Worm (Caenorhabditis elegans) whole organism, L1 larva: ENCODE measurements around the gene Y71H2AM.25.

Experiments used
- C04F5.9 ChIP-seq: sonication (generic microtip); optimal IDR thresholded peaks from 2 replicates; lab custom pipeline; 2016; ENCODE audit warnings: missing genetic modification characterization, missing compliant biosample characterization
- C16A3.4 ChIP-seq: fragments of 150-350 bp; optimal IDR thresholded peaks from 2 replicates; lab custom pipeline; 2014; ENCODE audit warnings: missing biosample characterization, missing genetic modification characterization
- C34B4.2 ChIP-seq: sonication (generic microtip); optimal IDR thresholded peaks from 2 replicates; lab custom pipeline; 2017; ENCODE audit warnings: mild to moderate bottlenecking, missing genetic modification characterization, missing compliant biosample characterization
- F16B12.6 ChIP-seq: fragments of 150-350 bp; optimal IDR thresholded peaks from 2 replicates; lab custom pipeline; 2014; ENCODE audit warnings: missing biosample characterization, missing genetic modification characterization
- aha-1 ChIP-seq: fragments of 150-350 bp; optimal IDR thresholded peaks from 2 replicates; lab custom pipeline; 2014; ENCODE audit warnings: missing biosample characterization, missing genetic modification characterization
- aly-2 ChIP-seq: fragments of 150-350 bp; optimal IDR thresholded peaks from 2 replicates; lab custom pipeline; 2014; ENCODE audit warnings: missing biosample characterization, missing genetic modification characterization
- blmp-1 ChIP-seq: fragments of 150-350 bp; optimal IDR thresholded peaks from 2 replicates; lab custom pipeline; 2014; ENCODE audit warnings: missing biosample characterization, missing genetic modification characterization
- ceh-8 ChIP-seq: fragments of 200-800 bp; sonication (Bioruptor generic); optimal IDR thresholded peaks from 2 replicates; lab custom pipeline; 2018; ENCODE audit warnings: mild to moderate bottlenecking, missing genetic modification characterization, moderate library complexity, missing compliant biosample characterization
- ceh-82 ChIP-seq, 3 experiments: fragments of 150-350 bp in 1 of 3; sonication (generic microtip) in 2 of 3; optimal IDR thresholded peaks; 2 replicates each; lab custom pipeline; 2014 to 2017; ENCODE audit warnings: missing biosample characterization in 3 of 3, missing genetic modification characterization in 3 of 3
- dpl-1 ChIP-seq, 3 experiments: fragments of 150-350 bp in 2 of 3; sonication (generic microtip) in 1 of 3; optimal IDR thresholded peaks; 2 replicates each; lab custom pipeline; 2014 to 2017; ENCODE audit warnings: missing biosample characterization in 3 of 3, missing genetic modification characterization in 3 of 3, missing genetic modification reagents in 3 of 3
- dsc-1 ChIP-seq: sonication (generic microtip); optimal IDR thresholded peaks from 2 replicates; lab custom pipeline; 2016; ENCODE audit warnings: mild to moderate bottlenecking, missing genetic modification characterization, missing compliant biosample characterization
- efl-1 ChIP-seq, 4 experiments: fragments of 150-350 bp; optimal IDR thresholded peaks in 3 of 4; peaks in 1 of 4; 1 replicate in 1 of 4; 2 replicates in 3 of 4; lab custom pipeline; 2014; ENCODE audit warnings: missing biosample characterization in 2 of 4, missing genetic modification characterization in 2 of 4, missing genetic modification reagents in 2 of 4
- egl-13 ChIP-seq: sonication (generic microtip); optimal IDR thresholded peaks from 2 replicates; lab custom pipeline; 2016; ENCODE audit warnings: missing genotype, missing genetic modification reagents, missing genetic modification characterization, missing compliant biosample characterization
- egl-27 ChIP-seq, 2 experiments: fragments of 150-350 bp in 1 of 2; sonication (generic microtip); optimal IDR thresholded peaks; 3 replicates each; lab custom pipeline; 2017 to 2018; ENCODE audit warnings: missing biosample characterization in 2 of 2, missing genetic modification characterization in 2 of 2, missing genetic modification reagents in 2 of 2
- elt-2 ChIP-seq: sonication (generic microtip); optimal IDR thresholded peaks from 2 replicates; lab custom pipeline; 2016; ENCODE audit warnings: missing genetic modification characterization, mild to moderate bottlenecking, inconsistent platforms, missing compliant biosample characterization, missing genetic modification reagents
- elt-3 ChIP-seq, 6 experiments: fragments of 150-350 bp in 1 of 6; sonication (generic microtip); optimal IDR thresholded peaks; 2 replicates each; lab custom pipeline; 2017 to 2018; ENCODE audit warnings: missing biosample characterization in 6 of 6, missing genetic modification characterization in 6 of 6, inconsistent platforms in 1 of 6
- fkh-10 ChIP-seq: sonication (generic microtip); optimal IDR thresholded peaks from 2 replicates; lab custom pipeline; 2017; ENCODE audit warnings: missing biosample characterization, missing genetic modification reagents, missing genetic modification characterization
- fkh-8 ChIP-seq: sonication (generic microtip); optimal IDR thresholded peaks from 2 replicates; lab custom pipeline; 2016; ENCODE audit warnings: mild to moderate bottlenecking, missing genetic modification characterization, missing compliant biosample characterization
- fos-1 ChIP-seq: fragments of 150-350 bp; optimal IDR thresholded peaks from 2 replicates; lab custom pipeline; 2014; ENCODE audit warnings: missing biosample characterization, missing genetic modification characterization
- grh-1 ChIP-seq: fragments of 200-800 bp; sonication (Bioruptor generic); IDR thresholded peaks from 2 replicates; pipeline ENCODE4 v1.3.6; 2022; ENCODE audit warnings: missing genetic modification reagents, missing genetic modification characterization, missing compliant biosample characterization
- hlh-17 ChIP-seq: fragments of 200-800 bp; sonication (Bioruptor generic); optimal IDR thresholded peaks from 2 replicates; lab custom pipeline; 2018; ENCODE audit warnings: missing genetic modification characterization, mild to moderate bottlenecking, missing compliant biosample characterization, moderate library complexity, borderline replicate concordance
- lin-13 ChIP-seq: fragments of 150-350 bp; optimal IDR thresholded peaks from 2 replicates; lab custom pipeline; 2014; ENCODE audit warnings: missing biosample characterization, missing genetic modification reagents, missing genetic modification characterization
- lin-15B ChIP-seq: fragments of 150-350 bp; sonication (generic microtip); optimal IDR thresholded peaks from 3 replicates; lab custom pipeline; 2014; ENCODE audit warnings: missing biosample characterization, missing genetic modification characterization
- lin-35 ChIP-seq, 2 experiments: fragments of 150-350 bp; optimal IDR thresholded peaks; 2 replicates each; lab custom pipeline; 2014; ENCODE audit warnings: missing biosample characterization in 2 of 2, missing genetic modification characterization in 2 of 2, missing genetic modification reagents in 2 of 2
- lin-39 ChIP-seq: fragments of 150-350 bp; optimal IDR thresholded peaks from 2 replicates; lab custom pipeline; 2014; ENCODE audit warnings: missing biosample characterization, missing genetic modification reagents, missing genetic modification characterization
- lir-3 ChIP-seq: sonication (generic microtip); optimal IDR thresholded peaks from 2 replicates; lab custom pipeline; 2016; ENCODE audit warnings: mild to moderate bottlenecking, missing genetic modification characterization, moderate library complexity, missing compliant biosample characterization; ENCODE audit not compliant: poor library complexity
- lsy-2 ChIP-seq, 2 experiments: fragments of 150-350 bp; optimal IDR thresholded peaks; 2 replicates each; lab custom pipeline; 2014; ENCODE audit warnings: missing biosample characterization in 2 of 2, missing genetic modification characterization in 2 of 2
- mep-1 ChIP-seq: fragments of 150-350 bp; optimal IDR thresholded peaks from 2 replicates; lab custom pipeline; 2014; ENCODE audit warnings: missing biosample characterization, missing genetic modification characterization
- nhr-12 ChIP-seq: sonication (generic microtip); optimal IDR thresholded peaks from 2 replicates; lab custom pipeline; 2017; ENCODE audit warnings: missing biosample characterization, missing genetic modification characterization
- nhr-237 ChIP-seq: fragments of 150-350 bp; optimal IDR thresholded peaks from 2 replicates; lab custom pipeline; 2014; ENCODE audit warnings: missing biosample characterization, missing genetic modification characterization
- nhr-28 ChIP-seq: fragments of 150-350 bp; optimal IDR thresholded peaks from 2 replicates; lab custom pipeline; 2014; ENCODE audit warnings: missing biosample characterization, missing genetic modification characterization
- nhr-47 ChIP-seq: sonication (generic microtip); optimal IDR thresholded peaks from 2 replicates; lab custom pipeline; 2016; ENCODE audit warnings: mild to moderate bottlenecking, missing genetic modification characterization, moderate library complexity, missing compliant biosample characterization
- nhr-71 ChIP-seq: sonication (generic microtip); optimal IDR thresholded peaks from 2 replicates; lab custom pipeline; 2016; ENCODE audit warnings: mild to moderate bottlenecking, missing genetic modification characterization, moderate library complexity, missing compliant biosample characterization
- nhr-76 ChIP-seq: sonication (generic microtip); optimal IDR thresholded peaks from 2 replicates; lab custom pipeline; 2017; ENCODE audit warnings: missing biosample characterization, missing genetic modification characterization
- nhr-90 ChIP-seq: sonication (generic microtip); optimal IDR thresholded peaks from 2 replicates; lab custom pipeline; 2016; ENCODE audit warnings: mild to moderate bottlenecking, missing genetic modification characterization, missing compliant biosample characterization; ENCODE audit not compliant: poor library complexity
- pqm-1 ChIP-seq: sonication (generic microtip); optimal IDR thresholded peaks from 3 replicates; lab custom pipeline; 2017; ENCODE audit warnings: missing biosample characterization, missing genetic modification characterization
- snpc-4 ChIP-seq: fragments of 150-350 bp; optimal IDR thresholded peaks from 2 replicates; lab custom pipeline; 2014; ENCODE audit warnings: missing biosample characterization, missing genetic modification characterization
- swsn-7 ChIP-seq: sonication (generic microtip); optimal IDR thresholded peaks from 2 replicates; lab custom pipeline; 2016; ENCODE audit warnings: missing genetic modification characterization, missing compliant biosample characterization
- tbx-2 ChIP-seq: sonication (generic microtip); optimal IDR thresholded peaks from 2 replicates; lab custom pipeline; 2016; ENCODE audit warnings: missing genetic modification characterization, missing compliant biosample characterization
- tlp-1 ChIP-seq: fragments of 150-350 bp; optimal IDR thresholded peaks from 2 replicates; lab custom pipeline; 2014; ENCODE audit warnings: missing biosample characterization, missing genetic modification characterization
- unc-130 ChIP-seq: fragments of 150-350 bp; optimal IDR thresholded peaks from 2 replicates; lab custom pipeline; 2017; ENCODE audit warnings: missing biosample characterization, missing genetic modification characterization, inconsistent platforms
- unc-62 ChIP-seq: fragments of 150-350 bp; optimal IDR thresholded peaks from 2 replicates; lab custom pipeline; 2014; ENCODE audit warnings: missing biosample characterization, missing genetic modification reagents, missing genetic modification characterization
- vab-15 ChIP-seq: sonication (generic microtip); optimal IDR thresholded peaks from 2 replicates; lab custom pipeline; 2017; ENCODE audit warnings: missing genotype, mild to moderate bottlenecking, missing genetic modification characterization, missing compliant biosample characterization
- zag-1 ChIP-seq: fragments of 150-350 bp; optimal IDR thresholded peaks from 2 replicates; lab custom pipeline; 2014; ENCODE audit warnings: missing biosample characterization, missing genetic modification characterization

Gene Y71H2AM.25

DNA sequence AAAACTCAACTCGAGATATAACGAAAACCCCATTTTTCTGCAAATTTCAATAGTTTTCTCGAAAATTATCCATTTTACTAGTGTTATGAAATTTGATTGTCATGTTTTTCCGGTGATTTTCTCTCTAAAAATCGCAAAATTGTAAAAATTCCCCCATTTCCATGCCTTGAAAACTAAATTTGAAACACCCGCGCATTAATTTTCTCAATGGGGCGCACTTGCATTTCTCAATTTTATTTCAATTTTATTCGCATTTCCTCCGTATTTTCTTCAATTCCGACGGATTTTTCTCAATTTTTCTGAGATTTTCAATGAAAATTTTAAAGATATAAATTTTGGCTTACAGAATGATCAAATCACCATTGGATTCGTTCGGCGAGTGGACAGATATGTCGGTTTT lies 2.8 kb downstream of the Y71H2AM.25 start, which contains the start of gene Y71H2AM.3 (continued):
- TF ChIP-seq ceh-82 (tag; optimal IDR thresholded peaks at IDR 0.05; lab: Kevin White, UChicago), result peak in 2 of 3 experiments; percentile 25 to 67
- peak; percentile 62 for TF ChIP-seq dsc-1 (tag; lab: Kevin White, UChicago)
- TF ChIP-seq nhr-90 (tag; lab: Kevin White, UChicago), result peak; percentile 30
- TF ChIP-seq efl-1 (optimal IDR thresholded peaks at IDR 0.05; lab: Kevin White, UChicago), result peak; percentile 95 to 96
- TF ChIP-seq efl-1 (GFP tag; optimal IDR thresholded peaks at IDR 0.05 in 1 of 2; lab: Kevin White, UChicago), result peak; percentile 95 to 99
- peak in 1 of 6 experiments; percentile 37 for TF ChIP-seq elt-3 (tag; optimal IDR thresholded peaks at IDR 0.05; lab: Kevin White, UChicago)
- TF ChIP-seq tbx-2 (tag; lab: Kevin White, UChicago), result peak; percentile 35
- TF ChIP-seq vab-15 (tag; lab: Kevin White, UChicago), result peak; percentile 32
- no peak for TF ChIP-seq egl-13 (tag; lab: Kevin White, UChicago)
- TF ChIP-seq C16A3.4 (tag; lab: Kevin White, UChicago), result peak; percentile 6
- TF ChIP-seq elt-2 (tag; lab: Kevin White, UChicago), result no peak
- peak; percentile 66 for TF ChIP-seq nhr-71 (tag; lab: Kevin White, UChicago)
- TF ChIP-seq lin-13 (GFP tag; lab: Kevin White, UChicago), result peak; percentile 23
- no peak for TF ChIP-seq zag-1
- TF ChIP-seq lsy-2 (tag; optimal IDR thresholded peaks at IDR 0.05; lab: Kevin White, UChicago), result peak; percentile 67 to 75
- TF ChIP-seq dpl-1 (GFP tag; optimal IDR thresholded peaks at IDR 0.05; lab: Kevin White, UChicago), result peak; percentile 92 to 94 (median 93)
- TF ChIP-seq C04F5.9 (tag; lab: Kevin White, UChicago), result peak; percentile 40
- peak; percentile 95 to 96 for TF ChIP-seq lin-35 (GFP tag; optimal IDR thresholded peaks at IDR 0.05; lab: Kevin White, UChicago)
- TF ChIP-seq swsn-7 (tag; lab: Kevin White, UChicago), result peak; percentile 41
- no peak for TF ChIP-seq nhr-12 (tag; lab: Kevin White, UChicago)
- peak; percentile 38 for TF ChIP-seq fos-1
- peak; percentile 48 for TF ChIP-seq lin-15B

DNA sequence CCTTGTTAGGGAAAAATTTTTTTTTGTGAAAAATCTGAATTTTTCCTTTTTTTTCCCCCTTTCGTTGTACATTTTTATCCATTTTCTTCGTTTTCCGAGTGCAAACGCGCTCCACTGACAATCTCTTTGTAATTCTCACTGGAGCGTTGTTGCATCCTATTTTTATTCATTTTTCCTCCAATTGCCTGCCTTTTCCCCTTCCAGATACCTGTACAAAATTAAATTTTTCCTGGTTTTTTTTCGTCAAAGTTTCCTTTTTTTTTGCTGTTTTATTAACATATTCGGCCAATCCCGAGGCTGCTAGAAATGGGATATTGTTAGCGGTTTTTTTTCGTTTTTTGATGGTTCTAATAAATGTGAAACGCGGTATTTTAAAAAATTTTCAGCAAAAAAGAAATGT lies 9.1 kb downstream of the Y71H2AM.25 start:
- TF ChIP-seq aly-2 (tag; lab: Kevin White, UChicago) (peak; percentile 23), C04F5.9 (tag; lab: Kevin White, UChicago) (no peak), efl-1 (optimal IDR thresholded peaks at IDR 0.05; lab: Kevin White, UChicago) (peak; percentile 5 to 6), efl-1 (GFP tag; optimal IDR thresholded peaks at IDR 0.05 in 1 of 2; lab: Kevin White, UChicago) (no peak), lsy-2 (tag; optimal IDR thresholded peaks at IDR 0.05; lab: Kevin White, UChicago) (no peak), nhr-71 (tag; lab: Kevin White, UChicago) (peak; percentile 7)
- TF ChIP-seq, all 84 proteins: peak for 3

DNA sequence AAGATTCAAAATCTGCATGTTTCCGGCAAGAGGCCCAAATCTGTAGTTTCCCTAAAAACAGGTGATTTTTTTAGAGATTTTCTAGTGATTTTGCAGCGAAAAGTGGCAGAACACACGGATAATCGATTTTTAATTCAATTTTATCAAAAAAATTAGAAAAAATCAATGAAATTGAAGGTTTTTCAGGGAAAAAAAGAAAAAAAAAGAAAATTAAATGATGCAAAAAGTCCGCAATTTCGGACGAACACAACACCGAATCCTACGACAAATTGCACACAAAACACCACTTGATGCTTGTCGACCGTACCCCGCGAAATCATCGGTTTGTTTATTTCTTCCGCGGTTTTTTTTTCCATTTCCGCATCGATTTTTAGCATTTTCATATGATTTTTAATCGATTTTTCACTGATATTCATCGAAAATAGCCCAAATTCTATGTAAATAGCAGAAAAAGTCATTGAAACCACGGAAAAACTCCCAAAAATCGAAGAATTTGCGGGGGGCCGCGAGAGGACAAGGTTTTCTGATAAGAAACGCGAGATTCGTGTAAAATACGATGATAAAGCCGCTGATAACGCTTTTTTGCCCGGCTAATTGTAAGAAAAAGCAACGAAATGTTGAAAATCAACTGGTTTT lies 12.8 kb downstream of the Y71H2AM.25 start, which contains the start of gene tufm-1:
tufm-1 (minus strand) TSS at position 51 of the 636 bp plus-strand sequence.
- TF ChIP-seq nhr-12 (tag; lab: Kevin White, UChicago) (no peak), egl-13 (tag; lab: Kevin White, UChicago) (no peak), dsc-1 (tag; lab: Kevin White, UChicago) (peak; percentile 49), nhr-28 (tag; lab: Kevin White, UChicago) (no peak), blmp-1 (tag; lab: Kevin White, UChicago) (peak; percentile 13), unc-130 (tag; lab: Kevin White, UChicago) (peak; percentile 18), egl-27 (tag; optimal IDR thresholded peaks at IDR 0.05; lab: Kevin White, UChicago) (no peak), nhr-76 (tag; lab: Kevin White, UChicago) (no peak), nhr-47 (tag; lab: Kevin White, UChicago) (peak; percentile 64), ceh-8 (GFP tag; lab: Kevin White, UChicago) (no peak), hlh-17 (no peak), tlp-1 (no peak), nhr-90 (tag; lab: Kevin White, UChicago) (no peak), fkh-10 (no peak), F16B12.6 (tag; lab: Kevin White, UChicago) (peak; percentile 95), grh-1 (GFP tag; lab: Robert Waterston, UW) (no peak), lir-3 (no peak), unc-62 (GFP tag; lab: Kevin White, UChicago) (no peak), mep-1 (tag; lab: Kevin White, UChicago) (peak; percentile 61), nhr-71 (tag; lab: Kevin White, UChicago) (peak; percentile 56), efl-1 (optimal IDR thresholded peaks at IDR 0.05; lab: Kevin White, UChicago) (peak; percentile 73 to 75), efl-1 (GFP tag; optimal IDR thresholded peaks at IDR 0.05 in 1 of 2; lab: Kevin White, UChicago) (peak; percentile 78 to 97), C34B4.2 (no peak), nhr-237 (tag; lab: Kevin White, UChicago) (no peak), lin-39 (tag; lab: Kevin White, UChicago) (no peak), lin-13 (GFP tag; lab: Kevin White, UChicago) (peak; percentile 36), fos-1 (no peak), snpc-4 (tag; lab: Kevin White, UChicago) (peak; percentile 10), fkh-8 (tag; lab: Kevin White, UChicago) (peak; percentile 50), pqm-1 (tag; lab: Kevin White, UChicago) (no peak), aha-1 (no peak)
